Worm (Caenorhabditis elegans) whole organism, midembryonic: ENCODE results near the gene plep-1.

Experiments used
- T22C8.4 ChIP-seq: fragments of 200-800 bp; sonication (Bioruptor generic); IDR thresholded peaks from 2 replicates; pipeline ENCODE4 v1.3.6; 2022; ENCODE audit warnings: missing genetic modification characterization, missing compliant biosample characterization
- cog-1 ChIP-seq: sonication (generic microtip); optimal IDR thresholded peaks from 2 replicates; lab custom pipeline; 2016; ENCODE audit warnings: missing genetic modification characterization, missing compliant biosample characterization
- flt-1 ChIP-seq: fragments of 200-800 bp; sonication (Bioruptor generic); IDR thresholded peaks from 2 replicates; pipeline ENCODE4 v1.3.6; 2022; ENCODE audit warnings: missing genetic modification characterization, missing compliant biosample characterization
- klf-2 ChIP-seq: fragments of 200-800 bp; sonication (Bioruptor generic); conservative IDR thresholded peaks from 2 replicates; pipeline ENCODE4 v1.3.6; 2022; ENCODE audit warnings: missing genetic modification reagents, missing genetic modification characterization, missing compliant biosample characterization
- med-1 ChIP-seq: sonication (generic microtip); optimal IDR thresholded peaks from 2 replicates; lab custom pipeline; 2017; ENCODE audit warnings: missing genetic modification characterization, mild to moderate bottlenecking, missing compliant biosample characterization, antibody characterized with exemption, missing genetic modification reagents; ENCODE audit not compliant: insufficient read depth
- ref-1 ChIP-seq: fragments of 200-800 bp; sonication (Bioruptor generic); conservative IDR thresholded peaks from 2 replicates; pipeline ENCODE4 v1.3.6; 2022; ENCODE audit warnings: missing genetic modification reagents, missing genetic modification characterization, missing compliant biosample characterization
- tab-1 ChIP-seq: fragments of 200-800 bp; sonication (Bioruptor generic); IDR thresholded peaks from 2 replicates; pipeline ENCODE4 v1.3.6; 2022; ENCODE audit warnings: missing genetic modification characterization, missing compliant biosample characterization
- ztf-23 ChIP-seq: fragments of 200-800 bp; sonication (Bioruptor generic); IDR thresholded peaks from 2 replicates; pipeline ENCODE4 v1.3.6; 2022; ENCODE audit warnings: missing genetic modification reagents, missing genetic modification characterization, missing compliant biosample characterization
- ztf-29 ChIP-seq: fragments of 200-800 bp; sonication (Bioruptor generic); IDR thresholded peaks from 2 replicates; pipeline ENCODE4 v1.3.6; 2022; ENCODE audit warnings: missing genetic modification reagents, missing genetic modification characterization, missing compliant biosample characterization

The plep-1 gene

DNA sequence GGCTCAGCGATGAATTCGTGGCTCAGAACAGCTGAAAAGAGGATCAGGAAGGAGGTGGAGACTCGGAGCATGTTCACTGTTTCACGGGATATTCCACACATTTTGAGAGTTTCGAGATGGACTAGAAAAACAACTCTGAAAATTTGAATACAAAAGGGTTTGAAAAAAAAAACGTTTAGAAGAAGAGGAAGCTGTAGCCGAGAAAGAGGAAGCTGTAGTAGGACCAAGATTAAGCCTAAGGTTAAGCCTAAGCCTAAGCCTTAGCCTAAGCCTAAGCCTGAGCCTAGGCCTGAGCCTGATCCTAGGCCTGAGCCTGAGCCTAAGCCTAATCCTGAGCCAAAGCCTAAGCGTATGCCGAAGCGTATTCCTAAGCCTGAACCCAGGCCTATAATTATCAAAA is at the start of gene plep-1:
plep-1 (minus strand) TSS at position 101 of the 400 bp plus-strand sequence.
- no peak for TF ChIP-seq ref-1 (GFP tag; lab: Robert Waterston, UW)
- no peak for TF ChIP-seq tab-1 (GFP tag; lab: Robert Waterston, UW)
- TF ChIP-seq flt-1 (GFP tag; lab: Robert Waterston, UW) = no peak
- no peak for TF ChIP-seq ztf-23
- TF ChIP-seq klf-2 = no peak
- no peak for TF ChIP-seq med-1 (GFP tag; lab: Kevin White, UChicago)
- TF ChIP-seq cog-1 (tag; lab: Kevin White, UChicago) = no peak

DNA sequence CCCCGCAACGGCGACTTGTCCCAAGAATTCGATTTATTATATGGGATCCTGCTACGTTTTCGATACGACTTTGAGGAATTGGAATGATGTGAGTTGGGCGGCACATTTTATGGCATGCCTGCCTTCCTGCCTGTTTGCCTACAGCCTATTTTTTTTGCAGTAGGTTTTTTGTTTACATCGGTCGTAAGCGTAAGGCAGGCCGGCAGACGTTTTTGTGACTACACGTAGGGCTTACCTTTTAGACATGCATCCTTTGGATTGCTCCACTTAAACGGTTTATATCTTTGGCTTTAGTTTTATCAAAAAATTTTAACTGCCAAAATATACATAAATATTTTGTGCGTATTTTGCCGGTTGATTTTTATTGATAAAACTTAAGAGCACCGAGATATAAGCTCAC is 47.2 kb upstream of the plep-1 start:
- TF ChIP-seq tab-1 (GFP tag; lab: Robert Waterston, UW) (no peak), cog-1 (tag; lab: Kevin White, UChicago) (no peak)

DNA sequence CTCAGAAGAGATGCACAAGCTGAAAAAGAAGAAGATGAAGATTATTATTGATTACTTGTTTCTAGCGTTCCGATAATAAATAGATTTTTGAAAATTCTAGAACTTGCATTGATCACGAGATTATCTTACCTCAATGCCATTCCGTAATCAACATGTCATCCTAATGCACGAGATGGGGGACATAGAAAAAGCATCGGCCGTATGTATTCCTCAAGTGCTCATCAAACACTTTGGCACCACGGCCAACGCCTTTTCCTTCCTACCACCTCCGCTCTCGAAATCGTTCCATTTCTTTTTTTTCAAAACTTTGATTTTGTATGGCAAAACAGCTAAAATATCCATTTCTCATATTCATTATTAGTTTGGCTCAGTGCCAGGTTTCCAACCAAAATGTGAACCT is 46.8 kb upstream of the plep-1 start, which contains the start of gene lat-2:
lat-2 (plus strand) TSS at position 301 of the 400 bp plus-strand sequence.
- no peak for TF ChIP-seq med-1 (GFP tag; lab: Kevin White, UChicago)
- no peak for TF ChIP-seq T22C8.4
- no peak for TF ChIP-seq ref-1 (GFP tag; lab: Robert Waterston, UW)
- TF ChIP-seq klf-2 = no peak
- no peak for TF ChIP-seq ztf-23
- TF ChIP-seq ztf-29 = no peak
- TF ChIP-seq flt-1 (GFP tag; lab: Robert Waterston, UW) = no peak
- TF ChIP-seq tab-1 (GFP tag; lab: Robert Waterston, UW) = no peak
- TF ChIP-seq cog-1 (tag; lab: Kevin White, UChicago) = no peak

DNA sequence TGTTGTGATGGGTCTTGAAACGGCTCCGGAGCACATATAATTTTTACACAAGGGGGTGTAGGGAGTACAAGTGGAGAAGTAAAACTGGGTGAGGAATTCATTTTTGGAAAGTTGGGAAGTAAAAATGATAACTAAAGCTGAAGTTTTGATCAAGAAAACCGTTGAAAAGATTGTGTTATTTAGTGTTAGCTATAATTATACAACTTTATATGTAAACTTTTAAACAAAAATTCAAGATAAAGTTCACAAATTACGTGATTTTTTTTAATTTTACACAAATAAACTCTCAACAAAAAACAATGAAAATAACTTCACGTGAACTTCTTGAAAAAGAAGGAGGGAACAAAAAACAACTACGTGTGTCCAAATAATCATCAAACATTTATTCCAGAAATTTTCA is 43.2 kb upstream of the plep-1 start, which contains the start of the genes H20J04.7 and H20J04.1:
H20J04.7 (minus strand) TSS at position 101 of the 400 bp plus-strand sequence.
H20J04.1 (plus strand) TSS at position 397 of the 400 bp plus-strand sequence.
- no peak for TF ChIP-seq tab-1 (GFP tag; lab: Robert Waterston, UW)
- no peak for TF ChIP-seq klf-2
- TF ChIP-seq ztf-29 = no peak
- no peak for TF ChIP-seq med-1 (GFP tag; lab: Kevin White, UChicago)
- no peak for TF ChIP-seq T22C8.4
- no peak for TF ChIP-seq ref-1 (GFP tag; lab: Robert Waterston, UW)
- TF ChIP-seq cog-1 (tag; lab: Kevin White, UChicago) = no peak
- no peak for TF ChIP-seq ztf-23
- no peak for TF ChIP-seq flt-1 (GFP tag; lab: Robert Waterston, UW)

DNA sequence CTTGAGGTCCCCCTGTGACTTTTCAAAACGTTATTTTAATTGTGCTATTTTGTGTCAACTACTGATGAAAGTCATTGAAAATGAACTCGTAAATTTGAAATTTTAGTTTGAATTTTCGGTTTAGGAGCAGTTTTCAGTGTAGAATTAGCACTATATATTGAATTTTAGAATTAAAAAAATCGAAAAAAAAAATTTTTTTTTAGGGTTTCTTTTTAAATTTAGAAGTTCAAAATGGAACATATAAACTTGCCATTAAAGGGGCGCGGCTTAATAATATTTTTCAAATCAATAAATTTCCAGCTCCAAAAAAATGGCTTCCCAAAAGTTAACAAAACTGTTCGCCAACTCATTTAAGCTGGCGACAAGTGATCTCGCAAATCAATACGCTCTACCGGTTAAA is 38.9 kb upstream of the plep-1 start, which contains the start of gene H20J04.9:
H20J04.9 (plus strand) TSS at position 301 of the 400 bp plus-strand sequence.
- no peak for TF ChIP-seq ztf-29
- no peak for TF ChIP-seq ref-1 (GFP tag; lab: Robert Waterston, UW)

DNA sequence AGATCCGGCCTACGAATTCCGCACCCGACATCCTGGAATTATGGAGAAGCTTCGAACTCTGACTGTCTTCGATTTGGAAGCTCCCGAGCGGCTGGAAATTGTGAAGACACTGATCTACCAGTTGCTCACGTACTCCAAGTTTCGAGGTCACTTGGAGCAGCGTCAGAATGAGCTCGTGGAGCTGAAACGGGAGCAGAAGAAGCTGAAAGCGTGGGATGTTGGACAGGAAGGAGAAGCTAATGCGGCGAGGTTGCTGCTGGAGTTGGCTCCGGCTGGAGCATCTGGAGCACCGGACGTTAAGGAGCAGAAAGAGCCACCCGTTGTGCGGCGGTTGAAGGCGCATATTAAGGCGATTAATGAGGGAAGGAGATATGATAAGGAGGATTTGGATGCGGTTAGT is 32.3 kb upstream of the plep-1 start:
- TF ChIP-seq klf-2 (no peak), flt-1 (GFP tag; lab: Robert Waterston, UW) (no peak), ztf-23 (no peak), ref-1 (GFP tag; lab: Robert Waterston, UW) (no peak), cog-1 (tag; lab: Kevin White, UChicago) (no peak), T22C8.4 (no peak), tab-1 (GFP tag; lab: Robert Waterston, UW) (no peak), med-1 (GFP tag; lab: Kevin White, UChicago) (no peak), ztf-29 (no peak)

DNA sequence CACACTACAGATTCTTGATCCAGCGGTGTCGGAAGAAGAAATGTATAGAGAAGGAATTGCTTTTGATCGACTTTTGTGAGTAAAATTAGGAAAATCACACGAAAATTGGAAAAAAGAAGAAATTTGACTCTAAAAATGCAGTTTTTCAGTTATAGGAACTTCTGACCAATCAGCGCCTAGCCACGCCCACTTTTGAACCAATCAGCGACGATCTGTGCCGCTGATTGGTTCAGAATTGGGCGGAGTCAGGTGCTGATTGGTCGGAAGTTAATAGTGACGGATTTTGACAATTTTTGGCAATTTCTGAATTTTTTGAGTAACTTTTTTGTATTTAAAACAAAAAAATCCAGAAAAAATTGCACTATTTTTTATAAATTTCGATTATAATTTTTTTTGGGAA is 29.5 kb upstream of the plep-1 start:
- TF ChIP-seq T22C8.4 (no peak), tab-1 (GFP tag; lab: Robert Waterston, UW) (no peak), ref-1 (GFP tag; lab: Robert Waterston, UW) (no peak), ztf-29 (no peak), ztf-23 (no peak)

DNA sequence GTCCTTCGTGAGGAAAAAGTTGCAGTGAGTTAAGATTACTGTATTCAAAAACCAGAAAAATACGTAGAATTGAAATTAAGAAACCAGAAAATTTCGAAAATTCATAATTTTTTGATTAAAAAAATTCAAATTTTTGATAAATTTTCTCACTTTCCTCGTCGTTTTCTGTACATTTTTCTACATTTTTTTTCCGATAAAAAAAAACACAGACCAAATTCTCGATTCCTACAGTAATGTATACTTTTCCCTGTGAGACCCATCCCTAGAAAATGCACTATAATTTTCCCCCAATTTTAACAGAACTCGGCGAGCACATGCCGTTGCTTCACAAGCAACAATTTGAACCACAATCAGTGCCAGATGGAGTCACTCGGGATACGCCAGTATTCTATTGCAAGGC is 27.9 kb upstream of the plep-1 start, which contains the start of gene athp-2:
athp-2 (plus strand) TSS at position 301 of the 400 bp plus-strand sequence.
- no peak for TF ChIP-seq ref-1 (GFP tag; lab: Robert Waterston, UW)
- TF ChIP-seq ztf-29 = no peak
- no peak for TF ChIP-seq klf-2
- TF ChIP-seq flt-1 (GFP tag; lab: Robert Waterston, UW) = no peak
- TF ChIP-seq ztf-23 = no peak
- no peak for TF ChIP-seq T22C8.4
- no peak for TF ChIP-seq cog-1 (tag; lab: Kevin White, UChicago)
- TF ChIP-seq med-1 (GFP tag; lab: Kevin White, UChicago) = no peak
- TF ChIP-seq tab-1 (GFP tag; lab: Robert Waterston, UW) = no peak

DNA sequence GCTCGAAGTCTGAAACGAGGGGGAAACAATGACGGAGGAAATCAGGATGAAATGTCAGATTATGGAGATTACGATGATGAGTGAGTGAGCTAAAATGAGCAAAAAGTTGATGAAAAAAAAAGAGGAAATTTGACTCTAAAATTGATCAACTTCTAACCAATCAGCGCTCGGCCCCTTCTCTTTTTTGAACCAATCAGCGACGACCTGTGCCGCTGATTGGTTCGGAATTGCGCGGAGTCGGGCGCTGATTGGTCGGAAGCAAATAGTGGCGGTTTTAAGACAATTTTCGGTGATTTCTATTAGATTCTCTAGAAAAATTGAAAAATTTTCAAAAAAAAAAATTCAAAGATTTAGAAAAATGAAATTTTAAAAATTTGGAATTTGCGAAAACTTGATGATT is 25.7 kb upstream of the plep-1 start:
- TF ChIP-seq flt-1 (GFP tag; lab: Robert Waterston, UW) (no peak), ref-1 (GFP tag; lab: Robert Waterston, UW) (no peak), ztf-29 (no peak), T22C8.4 (no peak), tab-1 (GFP tag; lab: Robert Waterston, UW) (no peak), cog-1 (tag; lab: Kevin White, UChicago) (no peak), med-1 (GFP tag; lab: Kevin White, UChicago) (no peak), ztf-23 (no peak), klf-2 (no peak)

DNA sequence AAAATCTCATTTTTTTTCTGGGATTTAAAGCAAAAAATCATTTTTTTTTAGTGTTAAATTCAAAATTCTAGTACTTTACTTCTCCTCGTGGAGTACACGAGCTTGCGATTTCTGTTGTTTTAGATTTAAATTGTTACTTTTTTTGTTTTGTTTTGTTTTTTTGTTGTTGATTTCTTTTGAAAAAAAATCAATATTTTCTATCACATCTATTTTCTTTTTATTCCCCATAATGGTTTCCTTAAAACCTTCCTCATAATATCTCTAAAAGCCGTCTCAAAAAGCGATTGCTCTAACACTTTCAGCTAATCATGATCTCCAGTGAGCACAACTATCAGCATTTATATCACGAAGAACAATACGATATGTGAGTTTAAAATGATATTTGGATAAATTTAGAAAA is 22.4 kb upstream of the plep-1 start, which contains the start of gene madf-3:
madf-3 (plus strand) TSS at position 301 of the 400 bp plus-strand sequence.
- TF ChIP-seq cog-1 (tag; lab: Kevin White, UChicago) (no peak), klf-2 (no peak), med-1 (GFP tag; lab: Kevin White, UChicago) (no peak), tab-1 (GFP tag; lab: Robert Waterston, UW) (no peak), ztf-29 (no peak)

DNA sequence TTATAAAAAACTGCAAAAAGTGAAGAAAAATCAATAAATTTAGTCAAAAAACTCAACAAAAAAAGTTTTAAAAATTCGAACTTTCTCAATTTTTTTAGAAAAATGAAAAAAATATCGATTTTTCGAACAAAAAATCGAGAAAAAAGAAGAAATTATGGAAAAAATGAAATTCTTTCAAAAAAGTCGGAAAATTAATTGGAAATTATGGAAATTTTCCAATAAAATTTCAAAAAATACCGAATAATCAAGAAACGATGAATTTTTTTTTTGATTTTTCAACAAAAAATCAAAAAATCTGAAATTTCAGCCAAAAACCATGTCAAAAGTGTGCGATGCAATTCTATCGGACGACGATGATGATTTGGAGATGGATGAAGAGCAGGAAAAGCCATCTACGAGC is 16.7 kb upstream of the plep-1 start, which contains the start of gene H20J04.4:
H20J04.4 (plus strand) TSS at position 301 of the 400 bp plus-strand sequence.
- TF ChIP-seq flt-1 (GFP tag; lab: Robert Waterston, UW) (no peak), tab-1 (GFP tag; lab: Robert Waterston, UW) (no peak), ztf-29 (no peak), ztf-23 (no peak), klf-2 (no peak), ref-1 (GFP tag; lab: Robert Waterston, UW) (no peak), med-1 (GFP tag; lab: Kevin White, UChicago) (no peak), cog-1 (tag; lab: Kevin White, UChicago) (no peak), T22C8.4 (no peak)
